Fruit fly (Drosophila melanogaster) Kc167 (cell line): ENCODE results near the gene CG4461.

Source experiments
- Myc ChIP-seq: fragments of >200 bp; optimal IDR thresholded peaks from 2 replicates; lab custom pipeline; 2017; ENCODE audit warnings: missing external identifiers
- Sin3A ChIP-seq: fragments of >200 bp; optimal IDR thresholded peaks from 2 replicates; lab custom pipeline; 2018; ENCODE audit warnings: missing external identifiers
- h ChIP-seq: fragments of >200 bp; optimal IDR thresholded peaks from 3 replicates; lab custom pipeline; 2018; ENCODE audit warnings: missing external identifiers
- insv ChIP-seq: fragments of >200 bp; optimal IDR thresholded peaks from 3 replicates; lab custom pipeline; 2018; ENCODE audit warnings: missing external identifiers
- psq ChIP-seq: fragments of >200 bp; optimal IDR thresholded peaks from 2 replicates; lab custom pipeline; 2017; ENCODE audit warnings: missing external identifiers
- ttk ChIP-seq: sonication (Bioruptor generic); optimal IDR thresholded peaks from 2 replicates; lab custom pipeline; 2017; ENCODE audit warnings: missing external identifiers

DNA sequence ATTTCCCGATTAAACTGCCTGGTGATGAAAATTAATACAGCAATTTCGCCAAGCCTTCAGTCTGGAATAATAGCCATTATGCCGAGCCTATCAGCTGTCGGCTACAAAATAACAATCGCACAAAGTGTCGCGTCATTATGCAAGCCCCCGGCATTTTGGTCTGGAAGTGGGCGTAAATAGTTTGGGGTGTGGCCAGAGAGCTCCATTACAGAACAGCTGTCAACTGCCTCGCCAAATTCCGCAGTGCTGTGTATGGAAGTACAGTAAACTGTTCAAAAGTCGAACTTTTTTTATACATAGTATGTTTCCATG, 45.5 kb downstream of the CG4461 start:
- TF ChIP-seq Myc (lab: Kevin White, UChicago) (no peak), h (lab: Kevin White, UChicago) (no peak), insv (lab: Kevin White, UChicago) (no peak), ttk (lab: Kevin White, UChicago) (no peak), Sin3A (lab: Kevin White, UChicago) (no peak), psq (lab: Kevin White, UChicago) (no peak)
